Fruit fly (Drosophila melanogaster) whole organism, embryonic: ENCODE results near the gene CG11986.

Experiments
- Aef1 ChIP-seq: fragments of 200-800 bp; sonication (Bioruptor generic); IDR thresholded peaks from 3 replicates; pipeline ENCODE4 v1.3.6; 2022; ENCODE audit warnings: missing biosample characterization, missing genetic modification characterization
- CG10267 ChIP-seq: fragments of 200-800 bp; sonication (Bioruptor generic); optimal IDR thresholded peaks from 2 replicates; lab custom pipeline; 2018; ENCODE audit warnings: missing biosample characterization, mild to moderate bottlenecking, missing genetic modification characterization, moderate library complexity
- CG10462 ChIP-seq: fragments of 200-800 bp; sonication (Bioruptor generic); optimal IDR thresholded peaks from 2 replicates; lab custom pipeline; 2016; ENCODE audit warnings: missing biosample characterization, missing genetic modification characterization
- CG12155 ChIP-seq: fragments of 200-800 bp; sonication (Bioruptor generic); optimal IDR thresholded peaks from 3 replicates; lab custom pipeline; 2016; ENCODE audit warnings: missing biosample characterization, missing genetic modification characterization
- CG12744 ChIP-seq: fragments of 200-800 bp; sonication (Bioruptor generic); optimal IDR thresholded peaks from 2 replicates; lab custom pipeline; 2016; ENCODE audit warnings: missing biosample characterization, missing genetic modification characterization
- CG15601 ChIP-seq: fragments of 200-800 bp; sonication (Bioruptor generic); optimal IDR thresholded peaks from 3 replicates; lab custom pipeline; 2019; ENCODE audit warnings: missing biosample characterization, mild to moderate bottlenecking, missing genetic modification characterization, moderate library complexity
- CG16813 ChIP-seq: fragments of 200-800 bp; sonication (Bioruptor generic); IDR thresholded peaks from 3 replicates; pipeline ENCODE4 v1.3.6; 2022; ENCODE audit warnings: missing biosample characterization, missing genetic modification characterization; ENCODE audit not compliant: partially characterized antibody
- CG2129 ChIP-seq: fragments of 200-800 bp; sonication (Bioruptor generic); IDR thresholded peaks from 2 replicates; pipeline ENCODE4 v1.3.6; 2022; ENCODE audit warnings: missing biosample characterization, missing genetic modification characterization; ENCODE audit not compliant: partially characterized antibody
- CG2199 ChIP-seq: fragments of 200-800 bp; sonication (Bioruptor generic); IDR thresholded peaks from 3 replicates; pipeline ENCODE4 v1.3.6; 2022; ENCODE audit warnings: missing biosample characterization, missing genetic modification characterization
- CG3163 ChIP-seq: fragments of 200-800 bp; sonication (Bioruptor generic); optimal IDR thresholded peaks from 3 replicates; lab custom pipeline; 2016; ENCODE audit warnings: missing biosample characterization, missing genetic modification characterization
- CG33213 ChIP-seq: fragments of 200-800 bp; sonication (Bioruptor generic); optimal IDR thresholded peaks from 3 replicates; lab custom pipeline; 2016; ENCODE audit warnings: missing biosample characterization, missing genetic modification characterization
- CG34224 ChIP-seq: fragments of 200-800 bp; sonication (Bioruptor generic); IDR thresholded peaks from 3 replicates; pipeline ENCODE4 v1.3.6; 2022; ENCODE audit warnings: missing biosample characterization, missing genetic modification characterization; ENCODE audit not compliant: partially characterized antibody
- CG4328 ChIP-seq: fragments of 200-800 bp; sonication (Bioruptor generic); optimal IDR thresholded peaks from 3 replicates; lab custom pipeline; 2017; ENCODE audit warnings: missing biosample characterization, missing genetic modification reagents, missing genetic modification characterization
- CG6175 ChIP-seq: fragments of 200-800 bp; sonication (Bioruptor generic); IDR thresholded peaks from 3 replicates; pipeline ENCODE4 v1.3.6; 2022; ENCODE audit warnings: missing biosample characterization, missing genetic modification characterization
- CG6272 ChIP-seq: fragments of 200-800 bp; sonication (Bioruptor generic); IDR thresholded peaks from 2 replicates; pipeline ENCODE4 v1.3.6; 2022; ENCODE audit warnings: missing biosample characterization, missing genetic modification characterization
- CG6689 ChIP-seq: fragments of 200-800 bp; sonication (Bioruptor generic); IDR thresholded peaks from 2 replicates; pipeline ENCODE4 v1.3.6; 2022; ENCODE audit warnings: missing biosample characterization, missing genetic modification characterization
- CG6813 ChIP-seq: fragments of 200-800 bp; sonication (Bioruptor generic); optimal IDR thresholded peaks from 2 replicates; lab custom pipeline; 2017; ENCODE audit warnings: missing biosample characterization, missing genetic modification characterization, mild to moderate bottlenecking, moderate library complexity, missing genetic modification reagents
- CG7963 ChIP-seq: fragments of 200-800 bp; sonication (Bioruptor generic); IDR thresholded peaks from 3 replicates; pipeline ENCODE4 v1.3.6; 2022; ENCODE audit warnings: missing biosample characterization, missing genetic modification characterization; ENCODE audit not compliant: partially characterized antibody
- CG9215 ChIP-seq: fragments of 200-800 bp; sonication (Bioruptor generic); IDR thresholded peaks from 2 replicates; pipeline ENCODE4 v1.3.6; 2022; ENCODE audit warnings: missing biosample characterization, missing genetic modification characterization
- Ets97D ChIP-seq: fragments of 200-800 bp; sonication (Bioruptor generic); optimal IDR thresholded peaks from 3 replicates; lab custom pipeline; 2016; ENCODE audit warnings: missing biosample characterization, missing genetic modification characterization
- Fer1 ChIP-seq: fragments of 200-800 bp; sonication (Bioruptor generic); optimal IDR thresholded peaks from 2 replicates; lab custom pipeline; 2017; ENCODE audit warnings: missing biosample characterization, mild to moderate bottlenecking, missing genetic modification characterization
- HmgZ ChIP-seq: fragments of 200-800 bp; sonication (Bioruptor generic); optimal IDR thresholded peaks from 2 replicates; lab custom pipeline; 2018; ENCODE audit warnings: missing biosample characterization, mild to moderate bottlenecking, missing genetic modification characterization
- Lim3 ChIP-seq: fragments of 200-800 bp; sonication (Bioruptor generic); IDR thresholded peaks from 2 replicates; pipeline ENCODE4 v1.3.6; 2022; ENCODE audit warnings: missing biosample characterization, missing genetic modification characterization
- MESR4 ChIP-seq: fragments of 200-800 bp; sonication (Bioruptor generic); optimal IDR thresholded peaks from 2 replicates; lab custom pipeline; 2018; ENCODE audit warnings: missing biosample characterization, mild to moderate bottlenecking, missing genetic modification characterization, moderate library complexity
- Med ChIP-seq: fragments of 200-800 bp; sonication (Bioruptor generic); peaks from one replicate; lab custom pipeline; 2016; ENCODE audit warnings: missing biosample characterization, missing genetic modification characterization, mild to moderate bottlenecking, inconsistent platforms, moderate library complexity
- Oli ChIP-seq: fragments of 200-800 bp; sonication (Bioruptor generic); optimal IDR thresholded peaks from 2 replicates; lab custom pipeline; 2018; ENCODE audit warnings: missing biosample characterization, mild to moderate bottlenecking, missing genetic modification characterization, moderate library complexity
- Sry-δ ChIP-seq: fragments of 200-800 bp; sonication (Bioruptor generic); optimal IDR thresholded peaks from 2 replicates; lab custom pipeline; 2016; ENCODE audit warnings: missing biosample characterization, missing genetic modification characterization
- abd-A ChIP-seq: fragments of 200-800 bp; sonication (Bioruptor generic); optimal IDR thresholded peaks from 3 replicates; lab custom pipeline; 2019; ENCODE audit warnings: missing biosample characterization, mild to moderate bottlenecking, missing genetic modification characterization, moderate library complexity
- ara ChIP-seq: fragments of 200-800 bp; sonication (Bioruptor generic); IDR thresholded peaks from 2 replicates; pipeline ENCODE4 v1.3.6; 2022; ENCODE audit warnings: missing biosample characterization, missing genetic modification characterization
- cg ChIP-seq: fragments of 200-800 bp; sonication (Bioruptor generic); optimal IDR thresholded peaks from 3 replicates; lab custom pipeline; 2019; ENCODE audit warnings: missing biosample characterization, mild to moderate bottlenecking, missing genetic modification characterization, moderate library complexity
- chif ChIP-seq, 2 experiments: fragments of 200-800 bp; sonication (Bioruptor generic); optimal IDR thresholded peaks; 3 replicates each; lab custom pipeline; 2016; ENCODE audit warnings: missing biosample characterization in 2 of 2, missing genetic modification characterization in 2 of 2
- fru ChIP-seq: fragments of >200 bp; optimal IDR thresholded peaks from 2 replicates; lab custom pipeline; 2017
- gfzf ChIP-seq: fragments of 200-800 bp; sonication (Bioruptor generic); optimal IDR thresholded peaks from 2 replicates; lab custom pipeline; 2016; ENCODE audit warnings: missing biosample characterization, mild to moderate bottlenecking, missing genetic modification characterization, moderate library complexity
- kah ChIP-seq: fragments of 200-800 bp; sonication (Bioruptor generic); optimal IDR thresholded peaks from 2 replicates; lab custom pipeline; 2018; ENCODE audit warnings: missing biosample characterization, mild to moderate bottlenecking, missing genetic modification characterization
- lilli ChIP-seq: fragments of 200-800 bp; sonication (Bioruptor generic); optimal IDR thresholded peaks from 3 replicates; lab custom pipeline; 2016; ENCODE audit warnings: missing biosample characterization, missing genetic modification characterization
- nau ChIP-seq: fragments of 200-800 bp; sonication (Bioruptor generic); optimal IDR thresholded peaks from 3 replicates; lab custom pipeline; 2017; ENCODE audit warnings: missing biosample characterization, mild to moderate bottlenecking, missing genetic modification characterization, missing genetic modification reagents
- nmo ChIP-seq: fragments of 200-800 bp; sonication (Bioruptor generic); optimal IDR thresholded peaks from 2 replicates; lab custom pipeline; 2018; ENCODE audit warnings: missing biosample characterization, mild to moderate bottlenecking, missing genetic modification characterization, moderate library complexity
- pan ChIP-seq, 4 experiments: fragments of >200 bp in 3 of 4; fragments of 200-800 bp in 1 of 4; sonication (Bioruptor generic) in 1 of 4; optimal IDR thresholded peaks in 3 of 4; IDR thresholded peaks in 1 of 4; 2 replicates each; pipeline versions ENCODE4 v1.3.6 to Lab custom; 2017 to 2022; ENCODE audit warnings: missing biosample characterization in 2 of 4, missing genetic modification characterization in 2 of 4, mixed read lengths in 1 of 4
- phol ChIP-seq: fragments of 200-800 bp; sonication (Bioruptor generic); optimal IDR thresholded peaks from 3 replicates; lab custom pipeline; 2018; ENCODE audit warnings: missing biosample characterization, mild to moderate bottlenecking, missing genetic modification characterization, moderate library complexity
- pzg ChIP-seq: fragments of 200-800 bp; sonication (Bioruptor generic); optimal IDR thresholded peaks from 3 replicates; lab custom pipeline; 2018; ENCODE audit warnings: missing biosample characterization, mild to moderate bottlenecking, missing genetic modification characterization, moderate library complexity
- run ChIP-seq: fragments of 200-800 bp; sonication (Bioruptor generic); optimal IDR thresholded peaks from 3 replicates; lab custom pipeline; 2018; ENCODE audit warnings: missing biosample characterization, mild to moderate bottlenecking, missing genetic modification characterization
- seq ChIP-seq: fragments of 200-800 bp; sonication (Bioruptor generic); IDR thresholded peaks from 2 replicates; pipeline ENCODE4 v1.3.6; 2022; ENCODE audit warnings: missing biosample characterization, missing genetic modification characterization
- sisA ChIP-seq: fragments of 200-800 bp; sonication (Bioruptor generic); IDR thresholded peaks from 2 replicates; pipeline ENCODE4 v1.3.6; 2022; ENCODE audit warnings: missing biosample characterization, missing genetic modification characterization
- slp2 ChIP-seq: fragments of 200-800 bp; sonication (Bioruptor generic); optimal IDR thresholded peaks from 2 replicates; lab custom pipeline; 2016; ENCODE audit warnings: missing biosample characterization, missing genetic modification characterization
- stwl ChIP-seq: fragments of 200-800 bp; sonication (Bioruptor generic); optimal IDR thresholded peaks from 3 replicates; lab custom pipeline; 2018; ENCODE audit warnings: missing biosample characterization, mild to moderate bottlenecking, missing genetic modification characterization, moderate library complexity
- sug ChIP-seq: fragments of 200-800 bp; optimal IDR thresholded peaks from 2 replicates; lab custom pipeline; 2019; ENCODE audit warnings: missing biosample characterization, mild to moderate bottlenecking, missing genetic modification characterization, moderate library complexity
- tap ChIP-seq: fragments of 200-800 bp; optimal IDR thresholded peaks from 3 replicates; lab custom pipeline; 2019; ENCODE audit warnings: missing biosample characterization, mild to moderate bottlenecking, missing genetic modification characterization, moderate library complexity
- vnd ChIP-seq: fragments of 200-800 bp; sonication (Bioruptor generic); IDR thresholded peaks from 3 replicates; pipeline ENCODE4 v1.3.6; 2022; ENCODE audit warnings: missing biosample characterization, missing genetic modification characterization; ENCODE audit not compliant: partially characterized antibody
- zen ChIP-seq: fragments of 200-800 bp; sonication (Bioruptor generic); optimal IDR thresholded peaks from 3 replicates; lab custom pipeline; 2018; ENCODE audit warnings: missing biosample characterization, mild to moderate bottlenecking, missing genetic modification characterization, moderate library complexity

CG11986 gene

dm6 chr3R:9003600-9004223, 11.5 kb upstream of the CG11986 start, which contains the start of the genes CG31100 and CG11980:
Gene CG31100, minus strand, starts transcription at chr3R:9003650.
Gene CG11980, plus strand, starts transcription at chr3R:9004017.
- TF ChIP-seq CG12155 (GFP tag; lab: Kevin White, UChicago) (peak; percentile 8), gfzf (GFP tag; lab: Kevin White, UChicago) (peak; percentile 35), CG6272 (GFP tag; lab: Robert Waterston, UW) (no peak), seq (GFP tag; lab: Robert Waterston, UW) (no peak), fru (no peak), Fer1 (GFP tag; lab: Kevin White, UChicago) (peak; percentile 17), Ets97D (GFP tag; lab: Kevin White, UChicago) (peak; percentile 78), sisA (GFP tag; lab: Robert Waterston, UW) (no peak), CG10462 (no peak), slp2 (GFP tag; lab: Kevin White, UChicago) (no peak), tap (no peak), cg (no peak), CG6175 (GFP tag; lab: Robert Waterston, UW) (no peak), pan (optimal IDR thresholded peaks at IDR 0.05; lab: Kevin White, UChicago) (no peak), pan (GFP tag; optimal IDR thresholded peaks at IDR 0.05 in 1 of 2, IDR thresholded peaks at IDR 0.05 in 1 of 2) (no peak), Oli (tag; lab: Kevin White, UChicago) (no peak), stwl (tag; lab: Kevin White, UChicago) (peak; percentile 75), sug (tag; lab: Kevin White, UChicago) (no peak), zen (tag; lab: Kevin White, UChicago) (no peak), CG16813 (GFP tag; lab: Robert Waterston, UW) (peak; percentile 73), CG15601 (tag; lab: Kevin White, UChicago) (peak; percentile 24), CG6689 (GFP tag; lab: Robert Waterston, UW) (no peak), CG6813 (GFP tag; lab: Kevin White, UChicago) (no peak), HmgZ (tag; lab: Kevin White, UChicago) (peak; percentile 56), run (tag; lab: Kevin White, UChicago) (no peak), Lim3 (no peak), Aef1 (GFP tag; lab: Robert Waterston, UW) (no peak), CG3163 (no peak), CG33213 (peak; percentile 33), CG9215 (no peak), CG10267 (tag; lab: Kevin White, UChicago) (peak; percentile 55), abd-A (tag; lab: Kevin White, UChicago) (no peak), Sry-δ (GFP tag; lab: Kevin White, UChicago) (peak; percentile 92), CG4328 (GFP tag; lab: Kevin White, UChicago) (no peak), ara (GFP tag; lab: Robert Waterston, UW) (no peak), lilli (GFP tag; lab: Kevin White, UChicago) (peak; percentile 30), vnd (GFP tag; lab: Robert Waterston, UW) (peak; percentile 42; the same call in 1 of the 3 replicates), CG2199 (GFP tag; lab: Robert Waterston, UW) (no peak), phol (peak; percentile 94), CG7963 (GFP tag; lab: Robert Waterston, UW) (peak; percentile 57; the same call in 1 of the 3 replicates), CG34224 (peak; percentile 73), nau (no peak), CG2129 (GFP tag; lab: Robert Waterston, UW) (peak; percentile 45; the same call in 1 of the 2 replicates), pzg (GFP tag; lab: Kevin White, UChicago) (peak; percentile 87), nmo (GFP tag; lab: Kevin White, UChicago) (peak; percentile 38), kah (GFP tag; lab: Kevin White, UChicago) (no peak), MESR4 (GFP tag; lab: Kevin White, UChicago) (peak; percentile 77), chif (GFP tag; optimal IDR thresholded peaks at IDR 0.05; lab: Kevin White, UChicago) (no peak), CG12744 (GFP tag; lab: Kevin White, UChicago) (no peak), Med (GFP tag; lab: Kevin White, UChicago) (peak; percentile 60)
